Fruit fly (Drosophila melanogaster): ENCODE measurements around the gene CG14218.

The CG14218 gene

dm6 chrX:19597684-19598363 is 16.0 kb upstream of the CG14218 start, which contains the start of gene RpS10b (continued):
- TF ChIP-seq mld (GFP tag; IDR thresholded peaks at IDR 0.05; ENCODE audit: partially characterized antibody) (peak; percentile 74; the same call in 2 of the 3 replicates), tna (GFP tag; IDR thresholded peaks at IDR 0.05; ENCODE audit: partially characterized antibody) (peak; percentile 89), Taf1 (GFP tag; IDR thresholded peaks at IDR 0.05) (no peak; the same call in 1 of the 2 replicates), D19B (GFP tag; optimal IDR thresholded peaks at IDR 0.05) (peak; percentile 86), CG17802 (tag; optimal IDR thresholded peaks at IDR 0.05) (peak; percentile 74), Fer2 (tag; optimal IDR thresholded peaks at IDR 0.05) (peak; percentile 81), Jarid2 (GFP tag; optimal IDR thresholded peaks at IDR 0.05) (peak; percentile 82), CG2678 (tag; optimal IDR thresholded peaks at IDR 0.05) (peak; percentile 80), CG4404 (GFP tag; IDR thresholded peaks at IDR 0.05) (0 out of 2 replicates have a peak, but pooled peaks have one; percentile 39), bbx (GFP tag; IDR thresholded peaks at IDR 0.05; ENCODE audit: partially characterized antibody) (peak; percentile 88), zfh2 (GFP tag; optimal IDR thresholded peaks at IDR 0.05) (peak; percentile 79), CG15269 (tag; optimal IDR thresholded peaks at IDR 0.05) (peak; percentile 78), CG14050 (GFP tag; IDR thresholded peaks at IDR 0.05) (no peak), CG11695 (GFP tag; IDR thresholded peaks at IDR 0.05) (peak; percentile 73), Abd-B (GFP tag; optimal IDR thresholded peaks at IDR 0.05) (peak; percentile 83), trem (tag; optimal IDR thresholded peaks at IDR 0.05) (peak; percentile 83), CG13123 (GFP tag; optimal IDR thresholded peaks at IDR 0.05) (peak; percentile 54), HmgZ (tag; optimal IDR thresholded peaks at IDR 0.05) (peak; percentile 81), C15 (GFP tag; IDR thresholded peaks at IDR 0.05) (peak; percentile 25; the same call in 1 of the 3 replicates), dm (GFP tag; optimal IDR thresholded peaks at IDR 0.05) (peak; percentile 95), croc (GFP tag; conservative IDR thresholded peaks at IDR 0.05) (peak; percentile 60; the same call in 2 of the 3 replicates), Fer1 (GFP tag; optimal IDR thresholded peaks at IDR 0.05) (peak; percentile 93), prd (optimal IDR thresholded peaks at IDR 0.05) (no peak), prd (GFP tag; IDR thresholded peaks at IDR 0.05) (peak; percentile 60), Ravus (GFP tag; IDR thresholded peaks at IDR 0.05) (no peak), ci (GFP tag; IDR thresholded peaks at IDR 0.05) (peak; percentile 96), Nf-YC (tag; optimal IDR thresholded peaks at IDR 0.05) (peak; percentile 71), fd3F (GFP tag; optimal IDR thresholded peaks at IDR 0.05) (peak; percentile 77), CG31441 (GFP tag; IDR thresholded peaks at IDR 0.05) (peak; percentile 85), lov (optimal IDR thresholded peaks at IDR 0.05) (no peak), lov (GFP tag; IDR thresholded peaks at IDR 0.05) (peak; percentile 89), klu (GFP tag; IDR thresholded peaks at IDR 0.05) (peak; percentile 17; the same call in 1 of the 2 replicates), Bteb2 (GFP tag; optimal IDR thresholded peaks at IDR 0.05) (peak; percentile 85), aop (GFP tag; IDR thresholded peaks at IDR 0.05) (no peak), CG8944 (GFP tag; optimal IDR thresholded peaks at IDR 0.05) (peak; percentile 73), CG14667 (GFP tag; IDR thresholded peaks at IDR 0.05) (peak; percentile 18; the same call in 1 of the 2 replicates), sd (tag; optimal IDR thresholded peaks at IDR 0.05) (peak; percentile 46), en (GFP tag; optimal IDR thresholded peaks at IDR 0.05) (peak; percentile 78), gcm (GFP tag; optimal IDR thresholded peaks at IDR 0.05) (peak; percentile 82), Asciz (GFP tag; optimal IDR thresholded peaks at IDR 0.05) (peak; percentile 94), Six4 (GFP tag; optimal IDR thresholded peaks at IDR 0.05) (peak; percentile 74), peb (GFP tag; IDR thresholded peaks at IDR 0.05) (peak; percentile 22; the same call in 1 of the 2 replicates), NC2β (GFP tag; optimal IDR thresholded peaks at IDR 0.05) (peak; percentile 97), CG10431 (GFP tag; optimal IDR thresholded peaks at IDR 0.05) (peak; percentile 96), CG17359 (tag; optimal IDR thresholded peaks at IDR 0.05) (peak; percentile 81), CG14965 (GFP tag; optimal IDR thresholded peaks at IDR 0.05; ENCODE audit: borderline replicate concordance) (peak; percentile 68), Dref (GFP tag; IDR thresholded peaks at IDR 0.05) (peak; percentile 84), scrt (GFP tag; optimal IDR thresholded peaks at IDR 0.05) (peak; percentile 88), CG34422 (GFP tag; IDR thresholded peaks at IDR 0.05) (peak; percentile 84), twi (tag; optimal IDR thresholded peaks at IDR 0.05) (peak; percentile 76)

Data from whole organism, embryonic.